Fruit fly (Drosophila melanogaster) whole organism, embryonic: ENCODE data around the gene Orp8.

ENCODE experiments used
- B-H2 ChIP-seq: fragments of 200-800 bp; sonication (Bioruptor generic); optimal IDR thresholded peaks from 2 replicates; lab custom pipeline; 2018; ENCODE audit warnings: missing biosample characterization, mild to moderate bottlenecking, missing genetic modification characterization
- BtbVII ChIP-seq: fragments of 200-800 bp; sonication (Bioruptor generic); optimal IDR thresholded peaks from 3 replicates; lab custom pipeline; 2017; ENCODE audit warnings: missing biosample characterization, mild to moderate bottlenecking, missing genetic modification characterization
- CG11093 ChIP-seq: fragments of 200-800 bp; sonication (Bioruptor generic); IDR thresholded peaks from 3 replicates; pipeline ENCODE4 v1.3.6; 2022; ENCODE audit warnings: missing biosample characterization, missing genetic modification characterization
- CG11398 ChIP-seq: fragments of 200-800 bp; sonication (Bioruptor generic); optimal IDR thresholded peaks from 2 replicates; lab custom pipeline; 2016; ENCODE audit warnings: missing biosample characterization, missing genetic modification characterization
- CG13775 ChIP-seq: fragments of 200-800 bp; sonication (Bioruptor generic); optimal IDR thresholded peaks from 3 replicates; lab custom pipeline; 2017; ENCODE audit warnings: missing biosample characterization, mild to moderate bottlenecking, missing genetic modification characterization
- CG14710 ChIP-seq: fragments of 200-800 bp; sonication (Bioruptor generic); optimal IDR thresholded peaks from 3 replicates; lab custom pipeline; 2019; ENCODE audit warnings: missing biosample characterization, mild to moderate bottlenecking, missing genetic modification characterization, moderate library complexity
- CG15601 ChIP-seq: fragments of 200-800 bp; sonication (Bioruptor generic); optimal IDR thresholded peaks from 3 replicates; lab custom pipeline; 2019; ENCODE audit warnings: missing biosample characterization, mild to moderate bottlenecking, missing genetic modification characterization, moderate library complexity
- CG17385 ChIP-seq: fragments of 200-800 bp; sonication (Bioruptor generic); optimal IDR thresholded peaks from 3 replicates; lab custom pipeline; 2018; ENCODE audit warnings: missing biosample characterization, mild to moderate bottlenecking, missing genetic modification characterization
- CG18262 ChIP-seq: fragments of 200-800 bp; optimal IDR thresholded peaks from 3 replicates; lab custom pipeline; 2019; ENCODE audit warnings: missing biosample characterization, mild to moderate bottlenecking, missing genetic modification characterization, moderate library complexity
- CG1832 ChIP-seq: fragments of 200-800 bp; sonication (Bioruptor generic); optimal IDR thresholded peaks from 2 replicates; lab custom pipeline; 2017; ENCODE audit warnings: missing biosample characterization, mild to moderate bottlenecking, missing genetic modification characterization, inconsistent platforms
- CG2116 ChIP-seq: fragments of 200-800 bp; sonication (Bioruptor generic); optimal IDR thresholded peaks from 3 replicates; lab custom pipeline; 2018; ENCODE audit warnings: missing biosample characterization, mild to moderate bottlenecking, missing genetic modification characterization
- CG2202 ChIP-seq: fragments of 200-800 bp; sonication (Bioruptor generic); optimal IDR thresholded peaks from 2 replicates; lab custom pipeline; 2018; ENCODE audit warnings: missing biosample characterization, mild to moderate bottlenecking, missing genetic modification characterization
- CG32532 ChIP-seq: fragments of 200-800 bp; sonication (Bioruptor generic); IDR thresholded peaks from 2 replicates; pipeline ENCODE4 v1.3.6; 2022; ENCODE audit warnings: missing biosample characterization, missing genetic modification characterization
- CG32772 ChIP-seq: fragments of 200-800 bp; sonication (Bioruptor generic); IDR thresholded peaks from 2 replicates; pipeline ENCODE4 v1.3.6; 2022; ENCODE audit warnings: missing biosample characterization, missing genetic modification characterization
- CG33557 ChIP-seq: fragments of 200-800 bp; sonication (Bioruptor generic); optimal IDR thresholded peaks from 2 replicates; lab custom pipeline; 2019; ENCODE audit warnings: missing biosample characterization, mild to moderate bottlenecking, missing genetic modification characterization, moderate library complexity
- CG3407 ChIP-seq: fragments of 200-800 bp; sonication (Bioruptor generic); optimal IDR thresholded peaks from 2 replicates; lab custom pipeline; 2018; ENCODE audit warnings: missing biosample characterization, mild to moderate bottlenecking, missing genetic modification characterization
- CG42726 ChIP-seq: fragments of 200-800 bp; sonication (Bioruptor generic); IDR thresholded peaks from 2 replicates; pipeline ENCODE4 v1.3.6; 2022; ENCODE audit warnings: missing biosample characterization, missing genetic modification characterization; ENCODE audit not compliant: partially characterized antibody
- CG4820 ChIP-seq: fragments of 200-800 bp; sonication (Bioruptor generic); optimal IDR thresholded peaks from 3 replicates; lab custom pipeline; 2016; ENCODE audit warnings: missing biosample characterization, missing genetic modification characterization
- CG6813 ChIP-seq: fragments of 200-800 bp; sonication (Bioruptor generic); optimal IDR thresholded peaks from 2 replicates; lab custom pipeline; 2017; ENCODE audit warnings: missing biosample characterization, missing genetic modification characterization, mild to moderate bottlenecking, moderate library complexity, missing genetic modification reagents
- CG7271 ChIP-seq: fragments of 200-800 bp; sonication (Bioruptor generic); optimal IDR thresholded peaks from 2 replicates; lab custom pipeline; 2018; ENCODE audit warnings: missing biosample characterization, mild to moderate bottlenecking, missing genetic modification characterization, moderate library complexity
- CG7745 ChIP-seq: fragments of 200-800 bp; sonication (Bioruptor generic); optimal IDR thresholded peaks from 2 replicates; lab custom pipeline; 2018; ENCODE audit warnings: missing biosample characterization, mild to moderate bottlenecking, missing genetic modification characterization, moderate library complexity
- CG7963 ChIP-seq: fragments of 200-800 bp; sonication (Bioruptor generic); IDR thresholded peaks from 3 replicates; pipeline ENCODE4 v1.3.6; 2022; ENCODE audit warnings: missing biosample characterization, missing genetic modification characterization; ENCODE audit not compliant: partially characterized antibody
- CG9876 ChIP-seq: fragments of 200-800 bp; sonication (Bioruptor generic); optimal IDR thresholded peaks from 2 replicates; lab custom pipeline; 2016; ENCODE audit warnings: missing biosample characterization, missing genetic modification characterization
- Camta ChIP-seq: fragments of 200-800 bp; sonication (Bioruptor generic); optimal IDR thresholded peaks from 2 replicates; lab custom pipeline; 2016; ENCODE audit warnings: missing biosample characterization, missing genetic modification characterization
- CoRest ChIP-seq: fragments of 200-800 bp; sonication (Bioruptor generic); optimal IDR thresholded peaks from 3 replicates; lab custom pipeline; 2018; ENCODE audit warnings: missing biosample characterization, mild to moderate bottlenecking, missing genetic modification characterization, moderate library complexity
- Dip3 ChIP-seq: fragments of 200-800 bp; sonication (Bioruptor generic); optimal IDR thresholded peaks from 3 replicates; lab custom pipeline; 2016; ENCODE audit warnings: missing biosample characterization, missing genetic modification characterization
- Gug ChIP-seq: fragments of 200-800 bp; sonication (Bioruptor generic); IDR thresholded peaks from 4 replicates; pipeline ENCODE4 v1.3.6; 2022; ENCODE audit warnings: missing biosample characterization, missing genetic modification characterization
- HLH3B ChIP-seq: fragments of 200-800 bp; sonication (Bioruptor generic); IDR thresholded peaks from 2 replicates; pipeline ENCODE4 v1.3.6; 2022; ENCODE audit warnings: missing biosample characterization, missing genetic modification characterization
- HLHmδ ChIP-seq: fragments of 200-800 bp; sonication (Bioruptor generic); optimal IDR thresholded peaks from 2 replicates; lab custom pipeline; 2018; ENCODE audit warnings: missing biosample characterization, mild to moderate bottlenecking, missing genetic modification characterization, moderate library complexity
- Hr51 ChIP-seq, 2 experiments: fragments of 200-800 bp; sonication (Bioruptor generic); optimal IDR thresholded peaks; 2 replicates in 1 of 2; 3 replicates in 1 of 2; lab custom pipeline; 2016 to 2018; ENCODE audit warnings: missing biosample characterization in 2 of 2, missing genetic modification characterization in 2 of 2, mild to moderate bottlenecking in 1 of 2, moderate library complexity in 1 of 2
- MTF-1 ChIP-seq: fragments of 200-800 bp; sonication (Bioruptor generic); optimal IDR thresholded peaks from 2 replicates; lab custom pipeline; 2018; ENCODE audit warnings: missing biosample characterization, mild to moderate bottlenecking, missing genetic modification characterization, borderline replicate concordance
- Nf-YB ChIP-seq: fragments of 200-800 bp; sonication (Bioruptor generic); optimal IDR thresholded peaks from 3 replicates; lab custom pipeline; 2019; ENCODE audit warnings: missing biosample characterization, mild to moderate bottlenecking, missing genetic modification characterization, moderate library complexity
- Sox100B ChIP-seq: fragments of 200-800 bp; sonication (Bioruptor generic); optimal IDR thresholded peaks from 3 replicates; lab custom pipeline; 2018; ENCODE audit warnings: missing biosample characterization, mild to moderate bottlenecking, missing genetic modification characterization
- Vsx1 ChIP-seq: fragments of 200-800 bp; sonication (Bioruptor generic); optimal IDR thresholded peaks from 2 replicates; lab custom pipeline; 2017; ENCODE audit warnings: missing biosample characterization, mild to moderate bottlenecking, missing genetic modification characterization, missing genetic modification reagents
- bab2 ChIP-seq: fragments of 200-800 bp; sonication (Bioruptor generic); optimal IDR thresholded peaks from 2 replicates; lab custom pipeline; 2016; ENCODE audit warnings: missing biosample characterization, missing genetic modification characterization
- btn ChIP-seq: fragments of 200-800 bp; sonication (Bioruptor generic); optimal IDR thresholded peaks from 2 replicates; lab custom pipeline; 2016; ENCODE audit warnings: missing biosample characterization, missing genetic modification characterization
- crol ChIP-seq: fragments of 200-800 bp; sonication (Bioruptor generic); IDR thresholded peaks from 2 replicates; pipeline ENCODE4 v1.3.6; 2022; ENCODE audit warnings: missing biosample characterization, missing genetic modification characterization
- esg ChIP-seq: fragments of 200-800 bp; sonication (Bioruptor generic); conservative IDR thresholded peaks from 2 replicates; pipeline ENCODE4 v1.3.6; 2022; ENCODE audit warnings: missing biosample characterization, missing genetic modification characterization
- eve ChIP-seq, 2 experiments: fragments of >200 bp; optimal IDR thresholded peaks; 2 replicates each; lab custom pipeline; 2017; ENCODE audit warnings: missing biosample characterization in 2 of 2, missing genetic modification characterization in 2 of 2
- gem ChIP-seq: fragments of 200-800 bp; sonication (Bioruptor generic); optimal IDR thresholded peaks from 2 replicates; lab custom pipeline; 2019; ENCODE audit warnings: missing biosample characterization, mild to moderate bottlenecking, missing genetic modification characterization, moderate library complexity
- kni ChIP-seq: fragments of 200-800 bp; sonication (Bioruptor generic); optimal IDR thresholded peaks from 3 replicates; lab custom pipeline; 2017; ENCODE audit warnings: mild to moderate bottlenecking, missing biosample characterization, missing genetic modification reagents, missing genetic modification characterization
- lmd ChIP-seq: fragments of 200-800 bp; sonication (Bioruptor generic); IDR thresholded peaks from 2 replicates; pipeline ENCODE4 v1.3.6; 2022; ENCODE audit warnings: missing biosample characterization, missing genetic modification characterization
- nau ChIP-seq: fragments of 200-800 bp; sonication (Bioruptor generic); optimal IDR thresholded peaks from 3 replicates; lab custom pipeline; 2017; ENCODE audit warnings: missing biosample characterization, mild to moderate bottlenecking, missing genetic modification characterization, missing genetic modification reagents
- onecut ChIP-seq: fragments of 200-800 bp; sonication (Bioruptor generic); IDR thresholded peaks from 2 replicates; pipeline ENCODE4 v1.3.6; 2022; ENCODE audit warnings: missing biosample characterization, missing genetic modification characterization
- otp ChIP-seq: fragments of 200-800 bp; sonication (Bioruptor generic); IDR thresholded peaks from 3 replicates; pipeline ENCODE4, ENCODE4 v1.3.6; 2022; ENCODE audit warnings: missing biosample characterization, missing genetic modification characterization
- pnt ChIP-seq: fragments of 200-800 bp; sonication (Bioruptor generic); optimal IDR thresholded peaks from 3 replicates; lab custom pipeline; 2016; ENCODE audit warnings: missing biosample characterization, missing genetic modification characterization
- rib ChIP-seq: fragments of 200-800 bp; sonication (Bioruptor generic); IDR thresholded peaks from 2 replicates; pipeline ENCODE4 v1.3.6; 2022; ENCODE audit warnings: missing biosample characterization, missing genetic modification characterization
- sens ChIP-seq: fragments of 200-800 bp; sonication (Bioruptor generic); peaks from one replicate; lab custom pipeline; 2016; ENCODE audit warnings: missing biosample characterization, missing genetic modification characterization
- slbo ChIP-seq: fragments of 200-800 bp; sonication (Bioruptor generic); IDR thresholded peaks from 2 replicates; pipeline ENCODE4 v1.3.6; 2022; ENCODE audit warnings: missing biosample characterization, missing genetic modification characterization
- stwl ChIP-seq: fragments of 200-800 bp; sonication (Bioruptor generic); optimal IDR thresholded peaks from 3 replicates; lab custom pipeline; 2018; ENCODE audit warnings: missing biosample characterization, mild to moderate bottlenecking, missing genetic modification characterization, moderate library complexity

Gene Orp8

DNA sequence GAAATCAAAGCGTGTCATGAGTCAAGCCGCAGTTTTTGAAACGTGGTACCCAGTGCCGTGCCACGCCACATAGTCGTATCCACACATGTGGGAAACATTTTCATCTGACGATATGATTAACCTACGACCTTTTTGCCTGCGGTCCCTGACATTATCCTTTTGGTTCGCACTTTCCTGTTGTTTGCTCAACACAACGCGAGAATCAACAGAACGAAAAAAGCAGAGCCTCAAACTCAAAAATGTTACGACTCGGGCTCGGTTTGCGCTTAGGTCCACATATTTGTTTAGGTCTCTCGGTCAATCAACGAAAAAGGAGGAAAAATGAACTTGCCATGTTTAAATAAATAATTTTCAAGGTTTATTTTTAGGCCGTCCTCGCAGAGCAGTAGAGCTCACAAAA lies 33.1 kb upstream of the Orp8 start:
- TF ChIP-seq Dip3 (no peak), CoRest (tag; lab: Kevin White, UChicago) (peak; percentile 2), esg (GFP tag; lab: Robert Waterston, UW) (no peak), CG6813 (GFP tag; lab: Kevin White, UChicago) (peak; percentile 84), otp (GFP tag; lab: Robert Waterston, UW) (no peak; the same call in 1 of the 3 replicates), CG32772 (GFP tag; lab: Robert Waterston, UW) (no peak), CG7271 (tag; lab: Kevin White, UChicago) (peak; percentile 59), B-H2 (GFP tag; lab: Kevin White, UChicago) (no peak), BtbVII (GFP tag; lab: Kevin White, UChicago) (no peak), Sox100B (GFP tag; lab: Kevin White, UChicago) (no peak), CG14710 (tag; lab: Kevin White, UChicago) (peak; percentile 52), MTF-1 (peak; percentile 44), btn (GFP tag; lab: Kevin White, UChicago) (peak; percentile 25), kni (GFP tag; lab: Kevin White, UChicago) (peak; percentile 78), Gug (GFP tag; lab: Robert Waterston, UW) (no peak), Hr51 (GFP tag; optimal IDR thresholded peaks at IDR 0.05; lab: Kevin White, UChicago) (peak in 1 of 2 experiments; percentile 63), rib (no peak), CG1832 (GFP tag; lab: Kevin White, UChicago) (no peak), CG9876 (GFP tag; lab: Kevin White, UChicago) (no peak), gem (tag; lab: Kevin White, UChicago) (peak; percentile 0), Vsx1 (GFP tag; lab: Kevin White, UChicago) (peak; percentile 39), CG13775 (GFP tag; lab: Kevin White, UChicago) (peak; percentile 20), pnt (no peak), stwl (tag; lab: Kevin White, UChicago) (peak; percentile 39), CG32532 (GFP tag; lab: Robert Waterston, UW) (no peak), CG15601 (tag; lab: Kevin White, UChicago) (peak; percentile 4), CG7963 (GFP tag; lab: Robert Waterston, UW) (no peak), CG7745 (tag; lab: Kevin White, UChicago) (peak; percentile 69), CG2116 (peak; percentile 13), CG33557 (GFP tag; lab: Kevin White, UChicago) (peak; percentile 61), CG11093 (GFP tag; lab: Robert Waterston, UW) (no peak), CG18262 (tag; lab: Kevin White, UChicago) (peak; percentile 24), onecut (GFP tag; lab: Robert Waterston, UW) (no peak), nau (GFP tag; lab: Kevin White, UChicago) (no peak), sens (peak; percentile 89), lmd (no peak), Nf-YB (peak; percentile 4), eve (GFP tag; optimal IDR thresholded peaks at IDR 0.05; lab: Kevin White, UChicago) (no peak), bab2 (peak; percentile 16), CG11398 (GFP tag; lab: Kevin White, UChicago) (peak; percentile 65), CG4820 (GFP tag; lab: Kevin White, UChicago) (no peak), crol (no peak), HLHmδ (GFP tag; lab: Kevin White, UChicago) (peak; percentile 44), CG2202 (tag; lab: Kevin White, UChicago) (peak; percentile 59), CG17385 (peak; percentile 4), CG3407 (peak; percentile 50), HLH3B (no peak), CG42726 (GFP tag; lab: Robert Waterston, UW) (no peak), slbo (GFP tag; lab: Robert Waterston, UW) (no peak), Camta (peak; percentile 34)
